Worm (Caenorhabditis elegans) whole organism, late embryonic: ENCODE measurements around the gene M04D8.7.

Experiments used
- C38D4.7 ChIP-seq: fragments of 200-800 bp; sonication (Bioruptor generic); optimal IDR thresholded peaks from 2 replicates; lab custom pipeline; 2018; ENCODE audit warnings: mild to moderate bottlenecking, missing genetic modification characterization, moderate library complexity, missing compliant biosample characterization
- F13H6.1 ChIP-seq: sonication (generic microtip); optimal IDR thresholded peaks from 2 replicates; lab custom pipeline; 2016; ENCODE audit warnings: missing genetic modification characterization, missing compliant biosample characterization
- K09A11.1 ChIP-seq: sonication (generic microtip); optimal IDR thresholded peaks from 2 replicates; lab custom pipeline; 2017; ENCODE audit warnings: antibody characterized with exemption, mild to moderate bottlenecking, missing genetic modification characterization, missing compliant biosample characterization; ENCODE audit not compliant: insufficient read depth
- Y22D7AL.16 ChIP-seq: sonication (generic microtip); optimal IDR thresholded peaks from 2 replicates; lab custom pipeline; 2016; ENCODE audit warnings: missing genetic modification characterization, missing compliant biosample characterization
- ahr-1 ChIP-seq: sonication (generic microtip); optimal IDR thresholded peaks from 2 replicates; lab custom pipeline; 2016; ENCODE audit warnings: missing genetic modification characterization, missing compliant biosample characterization
- ama-1 ChIP-seq: fragments of 150-350 bp; optimal IDR thresholded peaks from 2 replicates; lab custom pipeline; 2014
- ceh-14 ChIP-seq: sonication (generic microtip); optimal IDR thresholded peaks from 2 replicates; lab custom pipeline; 2016; ENCODE audit warnings: missing genotype, missing genetic modification characterization, missing compliant biosample characterization
- ceh-2 ChIP-seq: sonication (generic microtip); optimal IDR thresholded peaks from 2 replicates; lab custom pipeline; 2016; ENCODE audit warnings: missing genotype, missing genetic modification characterization, missing compliant biosample characterization
- ceh-24 ChIP-seq: sonication (generic microtip); optimal IDR thresholded peaks from 2 replicates; lab custom pipeline; 2016; ENCODE audit warnings: mild to moderate bottlenecking, missing genetic modification characterization, missing compliant biosample characterization
- ceh-31 ChIP-seq: sonication (generic microtip); optimal IDR thresholded peaks from 2 replicates; lab custom pipeline; 2016; ENCODE audit warnings: missing genetic modification characterization, missing compliant biosample characterization
- ceh-34 ChIP-seq: sonication (generic microtip); optimal IDR thresholded peaks from 2 replicates; lab custom pipeline; 2016; ENCODE audit warnings: mild to moderate bottlenecking, missing genetic modification characterization, missing compliant biosample characterization
- ceh-45 ChIP-seq: fragments of 200-800 bp; sonication (Bioruptor generic); IDR thresholded peaks from 2 replicates; pipeline ENCODE4 v1.3.6; 2022; ENCODE audit warnings: missing genetic modification reagents, missing genetic modification characterization, missing compliant biosample characterization
- ceh-6 ChIP-seq: fragments of 200-800 bp; sonication (Bioruptor generic); optimal IDR thresholded peaks from 2 replicates; lab custom pipeline; 2018; ENCODE audit warnings: mild to moderate bottlenecking, missing genetic modification characterization, missing compliant biosample characterization
- ceh-9 ChIP-seq: sonication (generic microtip); optimal IDR thresholded peaks from 2 replicates; lab custom pipeline; 2016; ENCODE audit warnings: mild to moderate bottlenecking, missing genetic modification characterization, inconsistent platforms, missing compliant biosample characterization
- dmd-4 ChIP-seq: sonication (generic microtip); optimal IDR thresholded peaks from 2 replicates; lab custom pipeline; 2016; ENCODE audit warnings: borderline replicate concordance, missing genetic modification characterization, missing compliant biosample characterization
- elt-2 ChIP-seq: sonication (generic microtip); optimal IDR thresholded peaks from 2 replicates; lab custom pipeline; 2016; ENCODE audit warnings: missing genetic modification reagents, missing genetic modification characterization, missing compliant biosample characterization
- ets-4 ChIP-seq: sonication (generic microtip); optimal IDR thresholded peaks from 2 replicates; lab custom pipeline; 2016; ENCODE audit warnings: missing genetic modification characterization, missing compliant biosample characterization
- fax-1 ChIP-seq: sonication (generic microtip); optimal IDR thresholded peaks from 2 replicates; lab custom pipeline; 2016; ENCODE audit warnings: missing genotype, missing genetic modification characterization, missing compliant biosample characterization
- fkh-10 ChIP-seq: fragments of 150-350 bp; optimal IDR thresholded peaks from 2 replicates; lab custom pipeline; 2014; ENCODE audit warnings: missing biosample characterization, missing genetic modification reagents, missing genetic modification characterization
- hlh-6 ChIP-seq: sonication (generic microtip); optimal IDR thresholded peaks from 2 replicates; lab custom pipeline; 2016; ENCODE audit warnings: missing genotype, missing genetic modification characterization, missing compliant biosample characterization
- hlh-8 ChIP-seq: sonication (generic microtip); optimal IDR thresholded peaks from 2 replicates; lab custom pipeline; 2016; ENCODE audit warnings: missing genotype, missing genetic modification characterization, missing compliant biosample characterization
- lim-6 ChIP-seq: sonication (generic microtip); optimal IDR thresholded peaks from 2 replicates; lab custom pipeline; 2016; ENCODE audit warnings: missing genetic modification characterization, missing compliant biosample characterization
- lin-11 ChIP-seq: fragments of 200-800 bp; sonication (Bioruptor generic); optimal IDR thresholded peaks from 2 replicates; lab custom pipeline; 2018; ENCODE audit warnings: mild to moderate bottlenecking, missing genetic modification characterization, missing compliant biosample characterization
- mec-3 ChIP-seq: sonication (generic microtip); optimal IDR thresholded peaks from 2 replicates; lab custom pipeline; 2016; ENCODE audit warnings: borderline replicate concordance, missing genetic modification characterization, missing compliant biosample characterization
- nhr-11 ChIP-seq: fragments of 150-350 bp; optimal IDR thresholded peaks from 2 replicates; lab custom pipeline; 2014; ENCODE audit warnings: missing biosample characterization, missing genetic modification characterization
- pros-1 ChIP-seq: fragments of 150-350 bp; optimal IDR thresholded peaks from 2 replicates; lab custom pipeline; 2014; ENCODE audit warnings: missing biosample characterization, missing genetic modification reagents, missing genetic modification characterization
- ref-2 ChIP-seq: sonication (generic microtip); optimal IDR thresholded peaks from 2 replicates; lab custom pipeline; 2016; ENCODE audit warnings: missing genetic modification characterization, missing compliant biosample characterization
- rnt-1 ChIP-seq: sonication (generic microtip); optimal IDR thresholded peaks from 2 replicates; lab custom pipeline; 2016; ENCODE audit warnings: missing genetic modification characterization, missing compliant biosample characterization
- sox-4 ChIP-seq: sonication (generic microtip); optimal IDR thresholded peaks from 2 replicates; lab custom pipeline; 2017; ENCODE audit warnings: mild to moderate bottlenecking, missing genetic modification characterization, inconsistent platforms, missing compliant biosample characterization
- syd-9 ChIP-seq: sonication (generic microtip); optimal IDR thresholded peaks from 2 replicates; lab custom pipeline; 2016; ENCODE audit warnings: mild to moderate bottlenecking, missing genetic modification characterization, moderate library complexity, missing compliant biosample characterization
- tbx-2 ChIP-seq: sonication (generic microtip); optimal IDR thresholded peaks from 2 replicates; lab custom pipeline; 2016; ENCODE audit warnings: missing genetic modification characterization, missing compliant biosample characterization
- unc-3 ChIP-seq, 2 experiments: fragments of 200-800 bp in 1 of 2; sonication (Bioruptor generic) in 1 of 2; sonication (generic microtip) in 1 of 2; conservative IDR thresholded peaks in 1 of 2; optimal IDR thresholded peaks in 1 of 2; 2 replicates each; pipeline versions ENCODE4 v1.3.6 to Lab custom; 2016 to 2022; ENCODE audit warnings: missing compliant biosample characterization in 2 of 2, missing genetic modification characterization in 2 of 2, missing genetic modification reagents in 1 of 2
- unc-42 ChIP-seq: sonication (generic microtip); optimal IDR thresholded peaks from 2 replicates; lab custom pipeline; 2016; ENCODE audit warnings: missing genotype, missing genetic modification characterization, missing compliant biosample characterization
- unc-55 ChIP-seq: sonication (generic microtip); optimal IDR thresholded peaks from 2 replicates; lab custom pipeline; 2017; ENCODE audit warnings: missing biosample characterization, missing genetic modification reagents, missing genetic modification characterization
- zip-5 ChIP-seq: sonication (generic microtip); optimal IDR thresholded peaks from 2 replicates; lab custom pipeline; 2016; ENCODE audit warnings: missing genetic modification characterization, missing compliant biosample characterization
- ztf-16 ChIP-seq: sonication (generic microtip); optimal IDR thresholded peaks from 2 replicates; lab custom pipeline; 2017; ENCODE audit warnings: missing genetic modification characterization, missing compliant biosample characterization

Gene M04D8.7

DNA sequence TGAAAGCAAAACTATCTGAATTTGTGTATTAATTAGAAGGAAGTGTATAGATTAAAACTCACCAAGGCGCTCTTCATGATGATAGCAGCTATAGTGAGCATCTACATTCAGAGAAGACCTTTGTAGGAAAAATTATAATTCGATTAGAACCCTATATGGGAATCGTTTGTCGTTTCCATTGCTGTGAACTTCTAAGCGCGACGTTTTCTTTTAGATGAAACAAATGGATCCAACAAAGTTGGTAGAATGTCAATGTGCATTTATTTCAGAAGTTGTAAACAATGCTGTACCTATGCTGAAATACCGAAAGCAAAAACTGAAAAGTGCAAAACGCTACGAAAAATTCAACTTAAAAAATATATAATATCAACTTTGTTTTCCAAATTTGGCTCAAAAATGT, 18.8 kb downstream of the M04D8.7 start, which contains the start of gene T16G12.10:
T16G12.10 (minus strand) TSS at position 101 of the 400 bp plus-strand sequence.
- TF ChIP-seq unc-55, result no peak
- TF ChIP-seq lim-6 (tag; lab: Kevin White, UChicago), result no peak
- no peak for TF ChIP-seq F13H6.1 (tag; lab: Kevin White, UChicago)
- no peak for TF ChIP-seq ceh-6 (GFP tag; lab: Kevin White, UChicago)
- no peak for TF ChIP-seq unc-42 (tag; lab: Kevin White, UChicago)
- TF ChIP-seq tbx-2 (tag; lab: Kevin White, UChicago), result no peak
- no peak for TF ChIP-seq ceh-14 (tag; lab: Kevin White, UChicago)
- no peak for TF ChIP-seq unc-3 (GFP tag; conservative IDR thresholded peaks at IDR 0.05; lab: Robert Waterston, UW)
- TF ChIP-seq unc-3 (tag; optimal IDR thresholded peaks at IDR 0.05; lab: Kevin White, UChicago), result no peak

DNA sequence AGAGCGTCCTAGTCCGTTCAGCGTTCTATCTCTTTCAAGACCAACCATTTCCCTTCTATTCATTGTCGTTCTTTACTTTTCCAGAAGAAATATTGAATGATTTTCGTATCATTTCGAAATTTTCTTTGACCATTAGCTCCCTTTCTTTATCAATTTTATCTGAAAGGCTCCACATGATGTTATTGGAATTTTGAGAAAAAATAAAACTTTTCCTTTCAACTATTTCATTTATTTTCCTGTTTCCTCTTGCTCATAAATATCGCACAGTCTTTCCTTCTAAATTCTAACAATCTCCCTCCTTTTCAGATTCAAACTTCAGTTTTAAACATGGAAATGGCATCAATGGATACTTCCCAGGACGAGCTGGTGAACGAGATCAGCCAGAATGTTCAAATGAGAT, 20.3 kb downstream of the M04D8.7 start, which contains the start of gene T16G12.4:
T16G12.4 (plus strand) TSS at position 301 of the 400 bp plus-strand sequence.
- no peak for TF ChIP-seq ceh-45 (GFP tag; lab: Robert Waterston, UW)
- TF ChIP-seq ets-4 (tag; lab: Kevin White, UChicago), result no peak
- TF ChIP-seq mec-3 (tag; lab: Kevin White, UChicago), result no peak
- no peak for TF ChIP-seq syd-9 (tag; lab: Kevin White, UChicago)
- no peak for TF ChIP-seq ama-1 (lab: Kevin White, UChicago)
- TF ChIP-seq K09A11.1, result no peak
- TF ChIP-seq ceh-31 (tag; lab: Kevin White, UChicago), result no peak
- no peak for TF ChIP-seq ceh-34 (tag; lab: Kevin White, UChicago)
- TF ChIP-seq dmd-4, result no peak
- TF ChIP-seq hlh-8 (tag; lab: Kevin White, UChicago), result no peak
- TF ChIP-seq lim-6 (tag; lab: Kevin White, UChicago), result no peak
- no peak for TF ChIP-seq hlh-6
- TF ChIP-seq ceh-2 (tag; lab: Kevin White, UChicago), result no peak
- TF ChIP-seq ceh-6 (GFP tag; lab: Kevin White, UChicago), result no peak
- no peak for TF ChIP-seq ahr-1 (tag; lab: Kevin White, UChicago)
- TF ChIP-seq lin-11, result no peak
- TF ChIP-seq Y22D7AL.16 (tag; lab: Kevin White, UChicago), result no peak
- no peak for TF ChIP-seq rnt-1 (tag; lab: Kevin White, UChicago)
- no peak for TF ChIP-seq C38D4.7 (GFP tag; lab: Kevin White, UChicago)
- TF ChIP-seq ref-2 (tag; lab: Kevin White, UChicago), result no peak

DNA sequence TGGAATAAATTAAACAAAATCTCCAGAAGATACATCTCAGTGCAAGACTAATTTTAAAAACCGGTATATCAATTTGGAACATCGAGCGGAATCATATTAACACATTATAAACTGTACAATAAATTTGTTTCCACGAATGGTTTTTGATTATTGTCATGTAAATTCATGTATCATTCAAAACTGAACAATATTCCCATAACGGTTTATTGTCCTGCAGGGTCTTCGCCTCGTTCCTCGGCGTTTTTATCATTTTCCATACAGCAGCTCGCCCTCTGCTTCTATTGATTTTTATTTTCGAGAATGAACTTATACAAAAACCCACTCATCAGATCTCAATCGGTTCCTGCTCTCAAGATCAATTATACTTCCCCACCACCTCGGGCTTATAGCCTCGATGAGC, 21.8 kb downstream of the M04D8.7 start, which contains the start of gene T16G12.8:
T16G12.8 (plus strand) TSS at position 301 of the 400 bp plus-strand sequence.
- TF ChIP-seq ceh-24 (tag; lab: Kevin White, UChicago), result no peak
- no peak for TF ChIP-seq lin-11
- TF ChIP-seq Y22D7AL.16 (tag; lab: Kevin White, UChicago), result no peak

DNA sequence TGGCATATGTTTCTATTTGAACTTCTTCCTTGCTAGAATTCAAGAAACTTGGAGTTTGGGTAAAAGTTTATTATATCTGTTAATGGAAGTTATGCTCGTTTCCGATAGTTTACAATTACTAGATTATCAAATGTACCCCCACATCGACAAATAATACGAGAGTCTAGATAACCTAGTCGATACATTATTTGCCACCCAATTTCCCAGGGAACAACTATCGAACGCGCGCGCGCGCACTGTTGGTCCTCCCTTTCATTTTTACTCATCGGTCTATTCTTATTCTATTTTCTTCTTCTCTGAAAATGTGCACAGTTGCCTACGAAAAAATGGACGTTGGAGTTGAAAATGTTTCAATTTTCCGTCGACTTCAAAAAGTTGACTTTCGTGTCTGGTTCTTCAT, 23.3 kb downstream of the M04D8.7 start, which contains the start of gene T16G12.13:
T16G12.13 (plus strand) TSS at position 293 of the 400 bp plus-strand sequence.
- TF ChIP-seq fkh-10 (GFP tag; lab: Kevin White, UChicago) (no peak), fax-1 (no peak), elt-2 (no peak), ceh-24 (tag; lab: Kevin White, UChicago) (no peak), ceh-9 (no peak), rnt-1 (tag; lab: Kevin White, UChicago) (no peak), unc-3 (GFP tag; conservative IDR thresholded peaks at IDR 0.05; lab: Robert Waterston, UW) (no peak), unc-3 (tag; optimal IDR thresholded peaks at IDR 0.05; lab: Kevin White, UChicago) (no peak), nhr-11 (tag; lab: Kevin White, UChicago) (no peak), ztf-16 (tag; lab: Kevin White, UChicago) (no peak), pros-1 (no peak), zip-5 (tag; lab: Kevin White, UChicago) (no peak), sox-4 (tag; lab: Kevin White, UChicago) (no peak)
- TF ChIP-seq, all 69 proteins: peak for 0
